Worm (Caenorhabditis elegans): ENCODE data around the gene gtf-2A2.

gtf-2A2 gene

ce11 chrIII:12614669-12615451 lies 9.7 kb upstream of the gtf-2A2 start (continued):
- TF ChIP-seq rbr-2 (tag; optimal IDR thresholded peaks at IDR 0.05) (no peak), lin-39 (tag; optimal IDR thresholded peaks at IDR 0.05) (no peak), ctbp-1 (GFP tag; IDR thresholded peaks at IDR 0.05) (no peak), mdt-29 (GFP tag; IDR thresholded peaks at IDR 0.05) (peak; percentile 98), spr-1 (tag; optimal IDR thresholded peaks at IDR 0.05) (no peak), aha-1 (tag) (peak; percentile 41), skn-1 (tag; optimal IDR thresholded peaks at IDR 0.05) (no peak), ceh-82 (tag; optimal IDR thresholded peaks at IDR 0.05) (no peak), mxl-3 (GFP tag; optimal IDR thresholded peaks at IDR 0.05) (peak; percentile 41), ceh-28 (tag; optimal IDR thresholded peaks at IDR 0.05) (no peak)

ce11 chrIII:12615859-12616439 lies 8.6 kb upstream of the gtf-2A2 start:
- TF ChIP-seq tra-1 (GFP tag; IDR thresholded peaks at IDR 0.05) (no peak), lim-7 (GFP tag; IDR thresholded peaks at IDR 0.05) (no peak), pha-4 (GFP tag; IDR thresholded peaks at IDR 0.05) (0 out of 2 replicates have a peak, but pooled peaks have one; percentile 18), pha-4 (tag; optimal IDR thresholded peaks at IDR 0.05) (no peak), nhr-76 (tag; optimal IDR thresholded peaks at IDR 0.05) (no peak), lin-38 (GFP tag; IDR thresholded peaks at IDR 0.05) (no peak), lin-15B (tag; optimal IDR thresholded peaks at IDR 0.05) (no peak), nhr-48 (tag; optimal IDR thresholded peaks at IDR 0.05) (no peak), daf-8 (GFP tag; IDR thresholded peaks at IDR 0.05) (no peak), lin-13 (GFP tag; optimal IDR thresholded peaks at IDR 0.05) (no peak), lin-29 (GFP tag; IDR thresholded peaks at IDR 0.05) (no peak), spr-1 (tag; optimal IDR thresholded peaks at IDR 0.05) (no peak), php-3 (GFP tag; IDR thresholded peaks at IDR 0.05) (no peak), lin-1 (GFP tag; IDR thresholded peaks at IDR 0.05) (no peak), ces-1 (GFP tag; optimal IDR thresholded peaks at IDR 0.05) (no peak), ceh-20 (GFP tag; IDR thresholded peaks at IDR 0.05) (no peak), tag-97 (GFP tag; IDR thresholded peaks at IDR 0.05) (no peak), mxl-3 (GFP tag; optimal IDR thresholded peaks at IDR 0.05) (no peak), ceh-28 (tag; optimal IDR thresholded peaks at IDR 0.05) (no peak), set-16 (GFP tag; IDR thresholded peaks at IDR 0.05) (peak; percentile 58; the same call in 1 of the 2 replicates), skn-1 (tag; optimal IDR thresholded peaks at IDR 0.05) (no peak), daf-19 (GFP tag; conservative IDR thresholded peaks at IDR 0.05) (no peak), sdz-12 (GFP tag; optimal IDR thresholded peaks at IDR 0.05) (no peak), spr-3 (GFP tag; optimal IDR thresholded peaks at IDR 0.05) (no peak), fkh-10 (GFP tag; optimal IDR thresholded peaks at IDR 0.05) (peak; percentile 1), vab-7 (GFP tag; IDR thresholded peaks at IDR 0.05) (no peak), lin-39 (tag; optimal IDR thresholded peaks at IDR 0.05) (no peak), hlh-30 (tag; optimal IDR thresholded peaks at IDR 0.05; ENCODE audit: insufficient read depth) (no peak), dmd-6 (GFP tag; IDR thresholded peaks at IDR 0.05) (no peak), zip-2 (tag; optimal IDR thresholded peaks at IDR 0.05) (no peak), aha-1 (tag) (peak; percentile 96), Y75B8A.6 (GFP tag; IDR thresholded peaks at IDR 0.05) (no peak), lir-3 (tag; optimal IDR thresholded peaks at IDR 0.05) (no peak), zfp-3 (GFP tag; conservative IDR thresholded peaks at IDR 0.05) (no peak), R02D3.7 (tag; optimal IDR thresholded peaks at IDR 0.05) (no peak), aly-2 (tag; optimal IDR thresholded peaks at IDR 0.05) (no peak), T20F7.1 (GFP tag; optimal IDR thresholded peaks at IDR 0.05) (no peak), dmd-8 (GFP tag; IDR thresholded peaks at IDR 0.05) (no peak), fos-1 (tag; optimal IDR thresholded peaks at IDR 0.05) (no peak), unc-62 (GFP tag; optimal IDR thresholded peaks at IDR 0.05 in 1 of 2) (peak in 1 of 2 experiments; percentile 93), unc-62 (tag; optimal IDR thresholded peaks at IDR 0.05) (no peak), nhr-10 (tag; optimal IDR thresholded peaks at IDR 0.05) (no peak), snpc-4 (tag; optimal IDR thresholded peaks at IDR 0.05) (no peak), madf-9 (GFP tag; conservative IDR thresholded peaks at IDR 0.05) (no peak), F49E8.2 (tag; optimal IDR thresholded peaks at IDR 0.05; ENCODE audit: borderline replicate concordance) (no peak)
